Comparison of ENCODE assay signal across 1 fruit fly cellular context in the genomic region with DNA sequence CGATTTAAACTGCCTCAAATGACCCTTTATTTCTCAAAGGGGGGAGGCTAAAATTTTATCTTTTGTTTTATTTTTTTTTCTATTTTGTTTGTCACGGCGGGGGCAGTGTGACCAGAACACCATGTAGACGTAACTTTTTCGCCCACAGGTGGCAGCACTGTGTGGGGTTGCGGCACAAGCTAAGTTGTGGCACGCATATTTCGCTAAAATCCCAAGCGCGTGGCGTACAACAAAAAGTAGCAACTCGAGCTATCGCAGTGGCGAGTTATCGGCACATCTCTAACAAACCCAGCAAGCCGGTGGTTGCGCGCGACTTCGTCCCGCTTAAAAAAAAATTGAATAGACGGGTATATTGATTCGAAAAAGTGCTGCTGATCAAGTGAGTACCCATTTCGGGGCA.
A peak's percentile ranks its signal among the peaks of the same experiment; 100 is the strongest.
TF ChIP-seq lines count a peak whose summit lies in the region.

A gene (minus strand): TSS at position 129 of the 400 bp plus-strand sequence.
A gene (plus strand): TSS at position 261 of the 400 bp plus-strand sequence.

TF ChIP-seq in whole organism, embryonic, 481 proteins besides CTCF, POLR2A, EP300 and RAD21 (continued from another document and continues in another):
- TF ChIP-seq CG6254 (GFP tag; optimal IDR thresholded peaks at IDR 0.05; lab: Kevin White, UChicago) (no peak), jumu (GFP tag; optimal IDR thresholded peaks at IDR 0.05; lab: Kevin White, UChicago) (peak; percentile 79), sqz (GFP tag; optimal IDR thresholded peaks at IDR 0.05; lab: Kevin White, UChicago) (peak; percentile 88), Xbp1 (GFP tag; optimal IDR thresholded peaks at IDR 0.05; lab: Kevin White, UChicago) (peak; percentile 40), Usf (GFP tag; optimal IDR thresholded peaks at IDR 0.05; lab: Kevin White, UChicago) (no peak), CkIIα-i1 (GFP tag; IDR thresholded peaks at IDR 0.05; lab: Robert Waterston, UW) (no peak), CG16863 (GFP tag; optimal IDR thresholded peaks at IDR 0.05; lab: Kevin White, UChicago) (peak; percentile 8), CG10543 (GFP tag; optimal IDR thresholded peaks at IDR 0.05; lab: Kevin White, UChicago) (no peak), H15 (GFP tag; IDR thresholded peaks at IDR 0.05; lab: Robert Waterston, UW) (no peak), lab (GFP tag; optimal IDR thresholded peaks at IDR 0.05; lab: Kevin White, UChicago) (peak; percentile 30), CG2116 (GFP tag; optimal IDR thresholded peaks at IDR 0.05; lab: Kevin White, UChicago) (peak; percentile 91), Gug (GFP tag; IDR thresholded peaks at IDR 0.05; lab: Robert Waterston, UW) (peak; percentile 26; the same call in 1 of the 4 replicates), hb (GFP tag; IDR thresholded peaks at IDR 0.05; lab: Robert Waterston, UW; ENCODE audit: partially characterized antibody) (peak; percentile 77; the same call in 2 of the 3 replicates), CG9609 (GFP tag; optimal IDR thresholded peaks at IDR 0.05; lab: Kevin White, UChicago) (peak; percentile 52), CG34422 (GFP tag; IDR thresholded peaks at IDR 0.05; lab: Robert Waterston, UW) (peak; percentile 69), Dek (tag; optimal IDR thresholded peaks at IDR 0.05; lab: Kevin White, UChicago) (peak; percentile 67), unpg (GFP tag; optimal IDR thresholded peaks at IDR 0.05; lab: Kevin White, UChicago) (no peak), YL-1 (GFP tag; optimal IDR thresholded peaks at IDR 0.05; lab: Kevin White, UChicago) (peak; percentile 79), CHES-1-like (GFP tag; optimal IDR thresholded peaks at IDR 0.05; lab: Kevin White, UChicago) (peak; percentile 87), btn (GFP tag; optimal IDR thresholded peaks at IDR 0.05; lab: Kevin White, UChicago) (peak; percentile 24), CG4282 (GFP tag; optimal IDR thresholded peaks at IDR 0.05; lab: Kevin White, UChicago) (peak; percentile 36), gfzf (GFP tag; optimal IDR thresholded peaks at IDR 0.05; lab: Kevin White, UChicago) (peak; percentile 98), CG34376 (GFP tag; optimal IDR thresholded peaks at IDR 0.05; lab: Kevin White, UChicago) (no peak), tna (GFP tag; IDR thresholded peaks at IDR 0.05; lab: Robert Waterston, UW; ENCODE audit: partially characterized antibody) (peak; percentile 76), sna (GFP tag; IDR thresholded peaks at IDR 0.05; lab: Robert Waterston, UW; ENCODE audit: partially characterized antibody) (peak; percentile 73; the same call in 1 of the 2 replicates), ash1 (GFP tag; optimal IDR thresholded peaks at IDR 0.05; lab: Kevin White, UChicago) (no peak), trem (tag; optimal IDR thresholded peaks at IDR 0.05; lab: Kevin White, UChicago) (peak; percentile 86), zfh2 (GFP tag; optimal IDR thresholded peaks at IDR 0.05; lab: Kevin White, UChicago) (peak; percentile 46), CG2678 (tag; optimal IDR thresholded peaks at IDR 0.05; lab: Kevin White, UChicago) (peak; percentile 15), Vsx1 (GFP tag; optimal IDR thresholded peaks at IDR 0.05; lab: Kevin White, UChicago) (no peak), psq (GFP tag; optimal IDR thresholded peaks at IDR 0.05; lab: Kevin White, UChicago) (no peak), CG4360 (GFP tag; IDR thresholded peaks at IDR 0.05; lab: Robert Waterston, UW) (peak; percentile 82), CG11504 (tag; optimal IDR thresholded peaks at IDR 0.05; lab: Kevin White, UChicago) (peak; percentile 61), bigmax (GFP tag; optimal IDR thresholded peaks at IDR 0.05; lab: Kevin White, UChicago) (no peak), CG1792 (GFP tag; optimal IDR thresholded peaks at IDR 0.05; lab: Kevin White, UChicago) (no peak), cas (GFP tag; IDR thresholded peaks at IDR 0.05; lab: Robert Waterston, UW) (no peak), CG42726 (GFP tag; IDR thresholded peaks at IDR 0.05; lab: Robert Waterston, UW; ENCODE audit: partially characterized antibody) (peak; percentile 90), dysf (GFP tag; IDR thresholded peaks at IDR 0.05; lab: Robert Waterston, UW) (peak; percentile 38; the same call in 1 of the 3 replicates), cad (GFP tag; optimal IDR thresholded peaks at IDR 0.05; lab: Kevin White, UChicago) (no peak), CG15479 (GFP tag; optimal IDR thresholded peaks at IDR 0.05; lab: Kevin White, UChicago) (peak; percentile 68), CG16779 (GFP tag; IDR thresholded peaks at IDR 0.05; lab: Robert Waterston, UW) (no peak), sima (GFP tag; optimal IDR thresholded peaks at IDR 0.05; lab: Kevin White, UChicago) (no peak), Kr (GFP tag; optimal IDR thresholded peaks at IDR 0.05; lab: Kevin White, UChicago) (no peak), CG10431 (GFP tag; optimal IDR thresholded peaks at IDR 0.05; lab: Kevin White, UChicago) (peak; percentile 13), CG17829 (tag; optimal IDR thresholded peaks at IDR 0.05; lab: Kevin White, UChicago) (peak; percentile 71), shn (GFP tag; optimal IDR thresholded peaks at IDR 0.05; lab: Kevin White, UChicago) (peak; percentile 30), usp (GFP tag; optimal IDR thresholded peaks at IDR 0.05; lab: Kevin White, UChicago) (no peak), CG9797 (GFP tag; optimal IDR thresholded peaks at IDR 0.05; lab: Kevin White, UChicago) (peak; percentile 94), stwl (tag; optimal IDR thresholded peaks at IDR 0.05; lab: Kevin White, UChicago) (peak; percentile 83), CG30020 (tag; optimal IDR thresholded peaks at IDR 0.05; lab: Kevin White, UChicago) (peak; percentile 19), CG8765 (GFP tag; IDR thresholded peaks at IDR 0.05; lab: Robert Waterston, UW) (no peak), Lhr (GFP tag; optimal IDR thresholded peaks at IDR 0.05; lab: Kevin White, UChicago) (peak; percentile 98), CG14710 (tag; optimal IDR thresholded peaks at IDR 0.05; lab: Kevin White, UChicago) (peak; percentile 67), ranshi (GFP tag; IDR thresholded peaks at IDR 0.05; lab: Robert Waterston, UW) (peak; percentile 45; the same call in 1 of the 2 replicates), lov (optimal IDR thresholded peaks at IDR 0.05; lab: Kevin White, UChicago) (no peak), lov (GFP tag; IDR thresholded peaks at IDR 0.05; lab: Robert Waterston, UW) (peak; percentile 49; the same call in 1 of the 3 replicates), gce (GFP tag; IDR thresholded peaks at IDR 0.05; lab: Robert Waterston, UW) (no peak), sens (GFP tag; lab: Kevin White, UChicago) (peak; percentile 85), Dp (GFP tag; optimal IDR thresholded peaks at IDR 0.05; lab: Kevin White, UChicago) (peak; percentile 85), CG7839 (tag; optimal IDR thresholded peaks at IDR 0.05; lab: Kevin White, UChicago) (peak; percentile 10), CG5245 (GFP tag; optimal IDR thresholded peaks at IDR 0.05; lab: Kevin White, UChicago) (peak; percentile 17), ato (GFP tag; IDR thresholded peaks at IDR 0.05; lab: Robert Waterston, UW; ENCODE audit: partially characterized antibody) (peak; percentile 84), cato (GFP tag; optimal IDR thresholded peaks at IDR 0.05; lab: Kevin White, UChicago; ENCODE audit: borderline replicate concordance) (no peak), Pdp1 (GFP tag; optimal IDR thresholded peaks at IDR 0.05; lab: Kevin White, UChicago) (peak in 1 of 2 experiments; percentile 74), CG6689 (GFP tag; IDR thresholded peaks at IDR 0.05; lab: Robert Waterston, UW) (no peak), CG13624 (GFP tag; optimal IDR thresholded peaks at IDR 0.05; lab: Kevin White, UChicago) (peak; percentile 68), schlank (tag; optimal IDR thresholded peaks at IDR 0.05; lab: Kevin White, UChicago) (no peak), CG10274 (GFP tag; optimal IDR thresholded peaks at IDR 0.05; lab: Kevin White, UChicago) (no peak), CG11456 (GFP tag; IDR thresholded peaks at IDR 0.05; lab: Robert Waterston, UW) (peak; percentile 75; the same call in 2 of the 3 replicates), Dref (GFP tag; IDR thresholded peaks at IDR 0.05; lab: Robert Waterston, UW) (peak; percentile 78), E2f2 (GFP tag; IDR thresholded peaks at IDR 0.05; lab: Robert Waterston, UW) (peak; percentile 91), HmgD (GFP tag; optimal IDR thresholded peaks at IDR 0.05; lab: Kevin White, UChicago) (peak; percentile 94), CG12769 (tag; optimal IDR thresholded peaks at IDR 0.05; lab: Kevin White, UChicago) (peak; percentile 67), Chrac-16 (GFP tag; optimal IDR thresholded peaks at IDR 0.05; lab: Kevin White, UChicago) (peak; percentile 51), CG1603 (tag; optimal IDR thresholded peaks at IDR 0.05; lab: Kevin White, UChicago) (peak; percentile 94), NfI (GFP tag; optimal IDR thresholded peaks at IDR 0.05; lab: Kevin White, UChicago) (peak; percentile 14), Sox102F (GFP tag; optimal IDR thresholded peaks at IDR 0.05; lab: Kevin White, UChicago) (peak; percentile 16), chinmo (GFP tag; IDR thresholded peaks at IDR 0.05; lab: Robert Waterston, UW; ENCODE audit: partially characterized antibody) (peak; percentile 73; the same call in 1 of the 4 replicates), amos (GFP tag; IDR thresholded peaks at IDR 0.05; lab: Robert Waterston, UW; ENCODE audit: partially characterized antibody) (peak; percentile 90), Abd-B (GFP tag; optimal IDR thresholded peaks at IDR 0.05; lab: Kevin White, UChicago) (peak; percentile 42), CG9876 (GFP tag; optimal IDR thresholded peaks at IDR 0.05; lab: Kevin White, UChicago) (peak; percentile 47), CG15601 (tag; optimal IDR thresholded peaks at IDR 0.05; lab: Kevin White, UChicago) (peak; percentile 71), Antp (GFP tag; optimal IDR thresholded peaks at IDR 0.05; lab: Kevin White, UChicago) (peak; percentile 10), lilli (GFP tag; optimal IDR thresholded peaks at IDR 0.05; lab: Kevin White, UChicago) (peak; percentile 46), Atf3 (GFP tag; optimal IDR thresholded peaks at IDR 0.05; lab: Kevin White, UChicago) (peak; percentile 5), MESR4 (GFP tag; optimal IDR thresholded peaks at IDR 0.05; lab: Kevin White, UChicago) (peak; percentile 87), Hand (GFP tag; optimal IDR thresholded peaks at IDR 0.05; lab: Kevin White, UChicago) (no peak), CG17359 (tag; optimal IDR thresholded peaks at IDR 0.05; lab: Kevin White, UChicago) (peak; percentile 57), Tbp (GFP tag; optimal IDR thresholded peaks at IDR 0.05; lab: Kevin White, UChicago) (no peak), eyg (GFP tag; optimal IDR thresholded peaks at IDR 0.05; lab: Kevin White, UChicago) (peak; percentile 71), ro (GFP tag; IDR thresholded peaks at IDR 0.05; lab: Robert Waterston, UW) (no peak), lmd (GFP tag; IDR thresholded peaks at IDR 0.05; lab: Robert Waterston, UW) (peak; percentile 20; the same call in 1 of the 2 replicates), CG3163 (GFP tag; optimal IDR thresholded peaks at IDR 0.05; lab: Kevin White, UChicago) (peak; percentile 15), ac (GFP tag; optimal IDR thresholded peaks at IDR 0.05; lab: Kevin White, UChicago) (no peak), kah (GFP tag; optimal IDR thresholded peaks at IDR 0.05; lab: Kevin White, UChicago) (peak; percentile 94), chn (GFP tag; optimal IDR thresholded peaks at IDR 0.05; lab: Kevin White, UChicago) (peak; percentile 40), mirr (GFP tag; optimal IDR thresholded peaks at IDR 0.05; lab: Kevin White, UChicago) (no peak), CG2129 (GFP tag; IDR thresholded peaks at IDR 0.05; lab: Robert Waterston, UW; ENCODE audit: partially characterized antibody) (peak; percentile 53), Dll (GFP tag; IDR thresholded peaks at IDR 0.05; lab: Robert Waterston, UW; ENCODE audit: partially characterized antibody) (peak; percentile 85), da (GFP tag; optimal IDR thresholded peaks at IDR 0.05; lab: Kevin White, UChicago) (peak; percentile 39), ci (GFP tag; IDR thresholded peaks at IDR 0.05; lab: Robert Waterston, UW) (peak; percentile 48; the same call in 1 of the 3 replicates), croc (GFP tag; conservative IDR thresholded peaks at IDR 0.05; lab: Robert Waterston, UW) (no peak), CG17186 (GFP tag; optimal IDR thresholded peaks at IDR 0.05; lab: Kevin White, UChicago) (peak; percentile 92), insv (GFP tag; optimal IDR thresholded peaks at IDR 0.05; lab: Kevin White, UChicago) (peak in 1 of 2 experiments; percentile 72), CG7556 (GFP tag; optimal IDR thresholded peaks at IDR 0.05; lab: Kevin White, UChicago) (no peak), unc-4 (GFP tag; IDR thresholded peaks at IDR 0.05; lab: Robert Waterston, UW; ENCODE audit: partially characterized antibody) (peak; percentile 92), gcm2 (GFP tag; optimal IDR thresholded peaks at IDR 0.05; lab: Kevin White, UChicago) (no peak), Taf1 (GFP tag; IDR thresholded peaks at IDR 0.05; lab: Robert Waterston, UW) (no peak), CG18011 (GFP tag; optimal IDR thresholded peaks at IDR 0.05; lab: Kevin White, UChicago) (no peak), CG3281 (GFP tag; optimal IDR thresholded peaks at IDR 0.05; lab: Kevin White, UChicago) (no peak), Side (GFP tag; optimal IDR thresholded peaks at IDR 0.05; lab: Kevin White, UChicago) (peak; percentile 20), org-1 (GFP tag; optimal IDR thresholded peaks at IDR 0.05; lab: Kevin White, UChicago) (no peak), Poxn (GFP tag; IDR thresholded peaks at IDR 0.05; lab: Robert Waterston, UW) (no peak), Awh (GFP tag; IDR thresholded peaks at IDR 0.05; lab: Robert Waterston, UW) (no peak), CG11695 (GFP tag; IDR thresholded peaks at IDR 0.05; lab: Robert Waterston, UW) (no peak), fd3F (GFP tag; optimal IDR thresholded peaks at IDR 0.05; lab: Kevin White, UChicago) (no peak), Dip2 (GFP tag; IDR thresholded peaks at IDR 0.05; lab: Robert Waterston, UW) (peak; percentile 86), CG8924 (tag; optimal IDR thresholded peaks at IDR 0.05; lab: Kevin White, UChicago) (peak; percentile 47), CG31388 (GFP tag; optimal IDR thresholded peaks at IDR 0.05; lab: Kevin White, UChicago) (no peak), fd96Cb (tag; optimal IDR thresholded peaks at IDR 0.05; lab: Kevin White, UChicago) (no peak), Sin3A (optimal IDR thresholded peaks at IDR 0.05; lab: Kevin White, UChicago) (peak; percentile 79), Blimp-1 (GFP tag; optimal IDR thresholded peaks at IDR 0.05; lab: Kevin White, UChicago) (no peak), Sry-δ (GFP tag; optimal IDR thresholded peaks at IDR 0.05; lab: Kevin White, UChicago) (peak; percentile 97), NFAT (GFP tag; IDR thresholded peaks at IDR 0.05; lab: Robert Waterston, UW) (peak; percentile 72), CG3847 (GFP tag; IDR thresholded peaks at IDR 0.05; lab: Robert Waterston, UW) (peak; percentile 81)
